Fruit fly (Drosophila melanogaster) whole organism, embryonic: ENCODE measurements around the gene CG7381.

Experiments
- Abd-B ChIP-seq: fragments of 200-800 bp; sonication (Bioruptor generic); optimal IDR thresholded peaks from 2 replicates; lab custom pipeline; 2018; ENCODE audit warnings: missing biosample characterization, mild to moderate bottlenecking, missing genetic modification characterization, moderate library complexity
- Blimp-1 ChIP-seq: fragments of 200-800 bp; sonication (Bioruptor generic); optimal IDR thresholded peaks from 3 replicates; lab custom pipeline; 2018; ENCODE audit warnings: missing biosample characterization, missing genetic modification characterization, mild to moderate bottlenecking, moderate library complexity, missing genetic modification reagents
- CG11504 ChIP-seq: fragments of 200-800 bp; sonication (Bioruptor generic); optimal IDR thresholded peaks from 3 replicates; lab custom pipeline; 2019; ENCODE audit warnings: missing biosample characterization, mild to moderate bottlenecking, missing genetic modification characterization, moderate library complexity
- CG12219 ChIP-seq: fragments of 200-800 bp; sonication (Bioruptor generic); optimal IDR thresholded peaks from 3 replicates; lab custom pipeline; 2018; ENCODE audit warnings: missing biosample characterization, mild to moderate bottlenecking, missing genetic modification characterization
- CG12391 ChIP-seq: fragments of 200-800 bp; sonication (Bioruptor generic); optimal IDR thresholded peaks from 3 replicates; lab custom pipeline; 2018; ENCODE audit warnings: missing biosample characterization, mild to moderate bottlenecking, missing genetic modification characterization, moderate library complexity
- CG12942 ChIP-seq: fragments of 200-800 bp; sonication (Bioruptor generic); optimal IDR thresholded peaks from 3 replicates; lab custom pipeline; 2016; ENCODE audit warnings: missing biosample characterization, missing genetic modification characterization
- CG17359 ChIP-seq: fragments of 200-800 bp; sonication (Bioruptor generic); optimal IDR thresholded peaks from 3 replicates; lab custom pipeline; 2018; ENCODE audit warnings: missing biosample characterization, mild to moderate bottlenecking, missing genetic modification characterization, moderate library complexity
- CG17385 ChIP-seq: fragments of 200-800 bp; sonication (Bioruptor generic); optimal IDR thresholded peaks from 3 replicates; lab custom pipeline; 2018; ENCODE audit warnings: missing biosample characterization, mild to moderate bottlenecking, missing genetic modification characterization
- CG2116 ChIP-seq: fragments of 200-800 bp; sonication (Bioruptor generic); optimal IDR thresholded peaks from 3 replicates; lab custom pipeline; 2018; ENCODE audit warnings: missing biosample characterization, mild to moderate bottlenecking, missing genetic modification characterization
- CG32767 ChIP-seq: fragments of 200-800 bp; sonication (Bioruptor generic); IDR thresholded peaks from 2 replicates; pipeline ENCODE4 v1.3.6; 2022; ENCODE audit warnings: missing biosample characterization, missing genetic modification characterization
- CG4360 ChIP-seq: fragments of 200-800 bp; sonication (Bioruptor generic); IDR thresholded peaks from 2 replicates; pipeline ENCODE4 v1.3.6; 2022; ENCODE audit warnings: missing biosample characterization, missing genetic modification characterization
- CG5180 ChIP-seq: fragments of 200-800 bp; sonication (Bioruptor generic); optimal IDR thresholded peaks from 3 replicates; lab custom pipeline; 2017; ENCODE audit warnings: missing biosample characterization, missing genetic modification characterization, mild to moderate bottlenecking, moderate library complexity, missing genetic modification reagents
- CG6175 ChIP-seq: fragments of 200-800 bp; sonication (Bioruptor generic); IDR thresholded peaks from 3 replicates; pipeline ENCODE4 v1.3.6; 2022; ENCODE audit warnings: missing biosample characterization, missing genetic modification characterization
- CG8290 ChIP-seq, 3 experiments: fragments of 200-800 bp; sonication (Bioruptor generic); optimal IDR thresholded peaks; 2 replicates each; lab custom pipeline; 2016 to 2019; ENCODE audit warnings: missing biosample characterization in 3 of 3, missing genetic modification characterization in 3 of 3, mild to moderate bottlenecking in 2 of 3, moderate library complexity in 1 of 3
- CG8765 ChIP-seq: fragments of 200-800 bp; sonication (Bioruptor generic); IDR thresholded peaks from 2 replicates; pipeline ENCODE4 v1.3.6; 2022; ENCODE audit warnings: missing biosample characterization, missing genetic modification characterization
- Dbx ChIP-seq: fragments of 200-800 bp; sonication (Bioruptor generic); IDR thresholded peaks from 3 replicates; pipeline ENCODE4 v1.3.6; 2022; ENCODE audit warnings: missing biosample characterization, missing genetic modification characterization
- H15 ChIP-seq: fragments of 200-800 bp; sonication (Bioruptor generic); IDR thresholded peaks from 3 replicates; pipeline ENCODE4 v1.3.6; 2022; ENCODE audit warnings: missing biosample characterization, missing genetic modification characterization
- Med ChIP-seq: fragments of 200-800 bp; sonication (Bioruptor generic); peaks from one replicate; lab custom pipeline; 2016; ENCODE audit warnings: missing biosample characterization, missing genetic modification characterization, mild to moderate bottlenecking, inconsistent platforms, moderate library complexity
- Opbp ChIP-seq: fragments of 200-800 bp; sonication (Bioruptor generic); IDR thresholded peaks from 3 replicates; pipeline ENCODE4 v1.3.6; 2022; ENCODE audit warnings: missing biosample characterization, missing genetic modification characterization; ENCODE audit not compliant: partially characterized antibody
- Scr ChIP-seq: fragments of 200-800 bp; sonication (Bioruptor generic); IDR thresholded peaks from 2 replicates; pipeline ENCODE4 v1.3.6; 2022; ENCODE audit warnings: missing biosample characterization, missing genetic modification characterization; ENCODE audit not compliant: partially characterized antibody
- ash1 ChIP-seq: fragments of 200-800 bp; sonication (Bioruptor generic); optimal IDR thresholded peaks from 2 replicates; lab custom pipeline; 2018; ENCODE audit warnings: missing biosample characterization, mild to moderate bottlenecking, missing genetic modification characterization
- ato ChIP-seq: fragments of 200-800 bp; sonication (Bioruptor generic); IDR thresholded peaks from 2 replicates; pipeline ENCODE4 v1.3.6; 2022; ENCODE audit warnings: missing biosample characterization, missing genetic modification characterization; ENCODE audit not compliant: partially characterized antibody
- cg ChIP-seq: fragments of 200-800 bp; sonication (Bioruptor generic); optimal IDR thresholded peaks from 3 replicates; lab custom pipeline; 2019; ENCODE audit warnings: missing biosample characterization, mild to moderate bottlenecking, missing genetic modification characterization, moderate library complexity
- chinmo ChIP-seq: fragments of 200-800 bp; sonication (Bioruptor generic); IDR thresholded peaks from 4 replicates; pipeline ENCODE4 v1.3.6; 2022; ENCODE audit warnings: missing biosample characterization, missing genetic modification characterization; ENCODE audit not compliant: partially characterized antibody
- chm ChIP-seq: fragments of 200-800 bp; sonication (Bioruptor generic); IDR thresholded peaks from 2 replicates; pipeline ENCODE4 v1.3.6; 2022; ENCODE audit warnings: missing biosample characterization, missing genetic modification characterization
- ci ChIP-seq: fragments of 200-800 bp; sonication (Bioruptor generic); IDR thresholded peaks from 3 replicates; pipeline ENCODE4 v1.3.6; 2022; ENCODE audit warnings: missing biosample characterization, missing genetic modification characterization
- crol ChIP-seq: fragments of 200-800 bp; sonication (Bioruptor generic); IDR thresholded peaks from 2 replicates; pipeline ENCODE4 v1.3.6; 2022; ENCODE audit warnings: missing biosample characterization, missing genetic modification characterization
- gce ChIP-seq: fragments of 200-800 bp; sonication (Bioruptor generic); IDR thresholded peaks from 3 replicates; pipeline ENCODE4 v1.3.6; 2022; ENCODE audit warnings: missing biosample characterization, missing genetic modification characterization
- gfzf ChIP-seq: fragments of 200-800 bp; sonication (Bioruptor generic); optimal IDR thresholded peaks from 2 replicates; lab custom pipeline; 2016; ENCODE audit warnings: missing biosample characterization, mild to moderate bottlenecking, missing genetic modification characterization, moderate library complexity
- hkb ChIP-seq, 2 experiments: fragments of 200-800 bp in 1 of 2; fragments of >200 bp in 1 of 2; sonication (Bioruptor generic) in 1 of 2; IDR thresholded peaks in 1 of 2; optimal IDR thresholded peaks in 1 of 2; 2 replicates each; pipeline versions ENCODE4 v1.3.6 to Lab custom; 2017 to 2022; ENCODE audit warnings: missing biosample characterization in 1 of 2, missing genetic modification characterization in 1 of 2
- kni ChIP-seq: fragments of 200-800 bp; sonication (Bioruptor generic); optimal IDR thresholded peaks from 3 replicates; lab custom pipeline; 2017; ENCODE audit warnings: mild to moderate bottlenecking, missing biosample characterization, missing genetic modification reagents, missing genetic modification characterization
- nerfin-1 ChIP-seq: fragments of 200-800 bp; sonication (Bioruptor generic); optimal IDR thresholded peaks from 3 replicates; lab custom pipeline; 2019; ENCODE audit warnings: missing biosample characterization, mild to moderate bottlenecking, missing genetic modification characterization, moderate library complexity
- pan ChIP-seq, 4 experiments: fragments of >200 bp in 3 of 4; fragments of 200-800 bp in 1 of 4; sonication (Bioruptor generic) in 1 of 4; optimal IDR thresholded peaks in 3 of 4; IDR thresholded peaks in 1 of 4; 2 replicates each; pipeline versions ENCODE4 v1.3.6 to Lab custom; 2017 to 2022; ENCODE audit warnings: missing biosample characterization in 2 of 4, missing genetic modification characterization in 2 of 4, mixed read lengths in 1 of 4
- rib ChIP-seq: fragments of 200-800 bp; sonication (Bioruptor generic); IDR thresholded peaks from 2 replicates; pipeline ENCODE4 v1.3.6; 2022; ENCODE audit warnings: missing biosample characterization, missing genetic modification characterization
- sd ChIP-seq: fragments of 200-800 bp; sonication (Bioruptor generic); optimal IDR thresholded peaks from 3 replicates; lab custom pipeline; 2018; ENCODE audit warnings: missing biosample characterization, mild to moderate bottlenecking, missing genetic modification characterization, moderate library complexity
- sens ChIP-seq: fragments of 200-800 bp; sonication (Bioruptor generic); peaks from one replicate; lab custom pipeline; 2016; ENCODE audit warnings: missing biosample characterization, missing genetic modification characterization
- sisA ChIP-seq: fragments of 200-800 bp; sonication (Bioruptor generic); IDR thresholded peaks from 2 replicates; pipeline ENCODE4 v1.3.6; 2022; ENCODE audit warnings: missing biosample characterization, missing genetic modification characterization
- sug ChIP-seq: fragments of 200-800 bp; optimal IDR thresholded peaks from 2 replicates; lab custom pipeline; 2019; ENCODE audit warnings: missing biosample characterization, mild to moderate bottlenecking, missing genetic modification characterization, moderate library complexity
- tna ChIP-seq: fragments of 200-800 bp; sonication (Bioruptor generic); IDR thresholded peaks from 2 replicates; pipeline ENCODE4 v1.3.6; 2022; ENCODE audit warnings: missing biosample characterization, missing genetic modification characterization; ENCODE audit not compliant: partially characterized antibody
- wdn ChIP-seq: fragments of 200-800 bp; sonication (Bioruptor generic); IDR thresholded peaks from 2 replicates; pipeline ENCODE4 v1.3.6; 2022; ENCODE audit warnings: missing biosample characterization, missing genetic modification characterization
- wor ChIP-seq: fragments of 200-800 bp; sonication (Bioruptor generic); IDR thresholded peaks from 2 replicates; pipeline ENCODE4 v1.3.6; 2022; ENCODE audit warnings: missing biosample characterization, missing genetic modification characterization

Gene CG7381

DNA sequence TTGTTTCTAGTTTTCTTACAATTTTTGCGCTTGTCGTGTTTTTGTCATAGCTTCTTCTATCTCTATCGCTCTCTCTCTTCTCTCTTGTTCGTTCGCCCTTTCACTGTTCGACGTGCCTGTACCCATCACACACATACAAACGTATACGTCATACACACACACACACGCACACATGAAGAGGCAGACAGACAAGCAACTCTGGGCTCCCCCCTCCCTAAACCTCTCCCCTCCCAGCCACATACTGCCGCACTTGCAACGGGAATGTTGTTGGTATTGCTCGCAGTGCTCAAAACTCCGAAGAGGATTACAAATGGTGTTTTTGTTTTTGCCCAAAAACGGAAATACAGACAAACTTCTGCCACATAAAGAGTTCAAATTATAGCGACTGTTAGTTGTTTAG lies 35.7 kb upstream of the CG7381 start:
- TF ChIP-seq sd (tag; lab: Kevin White, UChicago), result peak; percentile 43
- TF ChIP-seq pan (optimal IDR thresholded peaks at IDR 0.05; lab: Kevin White, UChicago), result no peak
- no peak for TF ChIP-seq pan (GFP tag; optimal IDR thresholded peaks at IDR 0.05 in 1 of 2, IDR thresholded peaks at IDR 0.05 in 1 of 2)
- TF ChIP-seq chm, result peak; percentile 67
- peak; percentile 25; the same call in 1 of the 3 replicates for TF ChIP-seq gce (GFP tag; lab: Robert Waterston, UW)
- TF ChIP-seq CG12219 (GFP tag; lab: Kevin White, UChicago), result no peak
- no peak for TF ChIP-seq gfzf (GFP tag; lab: Kevin White, UChicago)
- TF ChIP-seq cg (GFP tag; lab: Kevin White, UChicago), result peak; percentile 90
- TF ChIP-seq CG5180 (GFP tag; lab: Kevin White, UChicago), result peak; percentile 18
- TF ChIP-seq sens (GFP tag; lab: Kevin White, UChicago), result peak; percentile 46
- no peak for TF ChIP-seq CG12391 (tag; lab: Kevin White, UChicago)
- TF ChIP-seq Dbx (GFP tag; lab: Robert Waterston, UW), result 0 out of 3 replicates have a peak, but pooled peaks have one; percentile 39
- no peak for TF ChIP-seq CG17359
- peak; percentile 22; the same call in 1 of the 2 replicates for TF ChIP-seq Scr (GFP tag; lab: Robert Waterston, UW)
- 0 out of 3 replicates have a peak, but pooled peaks have one; percentile 24 for TF ChIP-seq H15 (GFP tag; lab: Robert Waterston, UW)
- peak; percentile 74 for TF ChIP-seq Med (GFP tag; lab: Kevin White, UChicago)
- peak; percentile 4; the same call in 1 of the 4 replicates for TF ChIP-seq chinmo (GFP tag; lab: Robert Waterston, UW)
- peak; percentile 72 for TF ChIP-seq CG2116 (GFP tag; lab: Kevin White, UChicago)
- no peak for TF ChIP-seq wor (GFP tag; lab: Robert Waterston, UW)
- 0 out of 3 replicates have a peak, but pooled peaks have one; percentile 44 for TF ChIP-seq CG6175
- TF ChIP-seq tna (GFP tag; lab: Robert Waterston, UW), result peak; percentile 20; the same call in 1 of the 2 replicates
- peak; percentile 95 for TF ChIP-seq crol
- peak; percentile 57; the same call in 1 of the 2 replicates for TF ChIP-seq CG4360 (GFP tag; lab: Robert Waterston, UW)
- peak; percentile 58 for TF ChIP-seq nerfin-1
- TF ChIP-seq Blimp-1 (GFP tag; lab: Kevin White, UChicago), result peak; percentile 48
- no peak for TF ChIP-seq CG8765
- TF ChIP-seq Abd-B (GFP tag; lab: Kevin White, UChicago), result no peak
- TF ChIP-seq ci (GFP tag; lab: Robert Waterston, UW), result peak; percentile 18; the same call in 1 of the 3 replicates
- TF ChIP-seq wdn (GFP tag; lab: Robert Waterston, UW), result 0 out of 2 replicates have a peak, but pooled peaks have one; percentile 24
- TF ChIP-seq CG12942 (GFP tag; lab: Kevin White, UChicago), result no peak
- peak; percentile 24 for TF ChIP-seq kni (GFP tag; lab: Kevin White, UChicago)
- TF ChIP-seq CG17385 (GFP tag; lab: Kevin White, UChicago), result peak; percentile 3
- no peak for TF ChIP-seq sisA (GFP tag; lab: Robert Waterston, UW)
- no peak for TF ChIP-seq sug (tag; lab: Kevin White, UChicago)
- peak; percentile 48; the same call in 1 of the 2 replicates for TF ChIP-seq rib (GFP tag; lab: Robert Waterston, UW)
- TF ChIP-seq ato, result no peak
- no peak for TF ChIP-seq CG11504 (tag; lab: Kevin White, UChicago)
- TF ChIP-seq hkb (optimal IDR thresholded peaks at IDR 0.05; lab: Kevin White, UChicago), result no peak
- 0 out of 2 replicates have a peak, but pooled peaks have one; percentile 9 for TF ChIP-seq hkb (GFP tag; IDR thresholded peaks at IDR 0.05; lab: Robert Waterston, UW)
- no peak for TF ChIP-seq CG8290 (GFP tag; optimal IDR thresholded peaks at IDR 0.05; lab: Kevin White, UChicago)
- peak in 1 of 2 experiments; percentile 3 for TF ChIP-seq CG8290 (tag; optimal IDR thresholded peaks at IDR 0.05; lab: Kevin White, UChicago)
- 0 out of 3 replicates have a peak, but pooled peaks have one; percentile 24 for TF ChIP-seq Opbp (GFP tag; lab: Robert Waterston, UW)
- TF ChIP-seq CG32767, result peak; percentile 58; the same call in 1 of the 2 replicates
- peak; percentile 54 for TF ChIP-seq ash1 (GFP tag; lab: Kevin White, UChicago)
